Worm (Caenorhabditis elegans) whole organism, young adult: ENCODE results near the gene nsph-4.1.

ENCODE experiments used
- B0035.1 ChIP-seq: sonication (generic microtip); optimal IDR thresholded peaks from 2 replicates; lab custom pipeline; 2016; ENCODE audit warnings: missing genetic modification characterization, mild to moderate bottlenecking, missing compliant biosample characterization, missing genotype, missing genetic modification reagents
- C06A6.2 ChIP-seq: fragments of 200-800 bp; sonication (Bioruptor generic); conservative IDR thresholded peaks from 2 replicates; pipeline ENCODE4 v1.3.6; 2022; ENCODE audit warnings: missing genetic modification characterization, missing compliant biosample characterization
- F33H1.4 ChIP-seq: fragments of 200-800 bp; sonication (Bioruptor generic); IDR thresholded peaks from 2 replicates; pipeline ENCODE4 v1.3.6; 2022; ENCODE audit warnings: missing genetic modification reagents, missing genetic modification characterization, missing compliant biosample characterization
- F49E8.2 ChIP-seq: sonication (generic microtip); optimal IDR thresholded peaks from 3 replicates; lab custom pipeline; 2017; ENCODE audit warnings: missing genetic modification characterization, mild to moderate bottlenecking, missing compliant biosample characterization, antibody characterized with exemption, moderate library complexity; ENCODE audit not compliant: insufficient read depth
- F57A8.1 ChIP-seq: fragments of 200-800 bp; sonication (Bioruptor generic); optimal IDR thresholded peaks from 2 replicates; lab custom pipeline; 2018; ENCODE audit warnings: mild to moderate bottlenecking, missing genetic modification characterization, moderate library complexity, missing compliant biosample characterization
- T07F8.4 ChIP-seq: sonication (generic microtip); optimal IDR thresholded peaks from 2 replicates; lab custom pipeline; 2016; ENCODE audit warnings: mild to moderate bottlenecking, missing genetic modification characterization, moderate library complexity, missing compliant biosample characterization
- Y53F4B.3 ChIP-seq: fragments of 200-800 bp; sonication (Bioruptor generic); IDR thresholded peaks from 2 replicates; pipeline ENCODE4 v1.3.6; 2022; ENCODE audit warnings: missing genetic modification reagents, missing genetic modification characterization, missing compliant biosample characterization
- Y79H2A.3 ChIP-seq: fragments of 200-800 bp; sonication (Bioruptor generic); conservative IDR thresholded peaks from 2 replicates; pipeline ENCODE4 v1.3.6; 2022; ENCODE audit warnings: missing genetic modification reagents, missing genetic modification characterization, missing compliant biosample characterization
- ZK185.1 ChIP-seq: sonication (generic microtip); optimal IDR thresholded peaks from 2 replicates; lab custom pipeline; 2016; ENCODE audit warnings: mild to moderate bottlenecking, missing genetic modification characterization, missing compliant biosample characterization; ENCODE audit not compliant: poor library complexity, severe bottlenecking
- ama-1 ChIP-seq, 3 experiments: fragments of 150-350 bp in 1 of 3; sonication (generic microtip) in 2 of 3; optimal IDR thresholded peaks; 2 replicates each; lab custom pipeline; 2014 to 2018; ENCODE audit warnings: missing biosample characterization in 2 of 3, missing genetic modification characterization in 2 of 3, missing genetic modification reagents in 2 of 3
- athp-1 ChIP-seq: sonication (generic microtip); optimal IDR thresholded peaks from 2 replicates; lab custom pipeline; 2017; ENCODE audit warnings: mild to moderate bottlenecking, missing genetic modification characterization, missing compliant biosample characterization
- attf-6 ChIP-seq: fragments of 200-800 bp; sonication (Bioruptor generic); IDR thresholded peaks from 2 replicates; pipeline ENCODE4 v1.3.6; 2022; ENCODE audit warnings: missing genetic modification reagents, missing genetic modification characterization, missing compliant biosample characterization
- bed-2 ChIP-seq: fragments of 200-800 bp; sonication (Bioruptor generic); IDR thresholded peaks from 2 replicates; pipeline ENCODE4 v1.3.6; 2022; ENCODE audit warnings: missing genetic modification reagents, missing genetic modification characterization, missing compliant biosample characterization
- cebp-2 ChIP-seq: fragments of 200-800 bp; sonication (Bioruptor generic); IDR thresholded peaks from 2 replicates; pipeline ENCODE4 v1.3.6; 2022; ENCODE audit warnings: missing genetic modification characterization, missing compliant biosample characterization
- ceh-27 ChIP-seq: fragments of 200-800 bp; sonication (Bioruptor generic); optimal IDR thresholded peaks from 2 replicates; lab custom pipeline; 2018; ENCODE audit warnings: mild to moderate bottlenecking, missing genetic modification characterization, moderate library complexity, missing compliant biosample characterization
- ceh-40 ChIP-seq: fragments of 200-800 bp; sonication (Bioruptor generic); IDR thresholded peaks from 2 replicates; pipeline ENCODE4 v1.3.6; 2022; ENCODE audit warnings: missing genetic modification characterization, missing compliant biosample characterization
- ceh-91 ChIP-seq: fragments of 200-800 bp; sonication (Bioruptor generic); IDR thresholded peaks from 2 replicates; pipeline ENCODE4 v1.3.6; 2022; ENCODE audit warnings: missing genetic modification reagents, missing genetic modification characterization, missing compliant biosample characterization
- dox-1 ChIP-seq: fragments of 200-800 bp; sonication (Bioruptor generic); IDR thresholded peaks from 2 replicates; pipeline ENCODE4 v1.3.6; 2022; ENCODE audit warnings: missing genetic modification reagents, missing genetic modification characterization, missing compliant biosample characterization
- dpff-1 ChIP-seq: sonication (generic microtip); optimal IDR thresholded peaks from 2 replicates; lab custom pipeline; 2017; ENCODE audit warnings: mild to moderate bottlenecking, missing genetic modification characterization, missing compliant biosample characterization
- dpl-1 ChIP-seq: fragments of 150-350 bp; optimal IDR thresholded peaks from 2 replicates; lab custom pipeline; 2014; ENCODE audit warnings: missing biosample characterization, missing genetic modification reagents, missing genetic modification characterization
- efl-1 ChIP-seq: fragments of 150-350 bp; optimal IDR thresholded peaks from 2 replicates; lab custom pipeline; 2014; ENCODE audit warnings: missing biosample characterization, missing genetic modification reagents, missing genetic modification characterization
- egl-18 ChIP-seq: fragments of 200-800 bp; sonication (Bioruptor generic); IDR thresholded peaks from 2 replicates; pipeline ENCODE4 v1.3.6; 2022; ENCODE audit warnings: missing genetic modification reagents, missing genetic modification characterization, missing compliant biosample characterization
- egl-44 ChIP-seq: fragments of 200-800 bp; sonication (Bioruptor generic); IDR thresholded peaks from 2 replicates; pipeline ENCODE4 v1.3.6; 2022; ENCODE audit warnings: missing genetic modification reagents, missing genetic modification characterization, missing compliant biosample characterization
- egrh-3 ChIP-seq: fragments of 200-800 bp; sonication (Bioruptor generic); IDR thresholded peaks from 2 replicates; pipeline ENCODE4 v1.3.6; 2022; ENCODE audit warnings: missing genetic modification reagents, missing genetic modification characterization, missing compliant biosample characterization
- ekl-4 ChIP-seq: fragments of 200-800 bp; sonication (Bioruptor generic); IDR thresholded peaks from 2 replicates; pipeline ENCODE4 v1.3.6; 2022; ENCODE audit warnings: missing genetic modification reagents, missing genetic modification characterization, missing compliant biosample characterization
- hmg-1.2 ChIP-seq: fragments of 200-800 bp; sonication (Bioruptor generic); IDR thresholded peaks from 2 replicates; pipeline ENCODE4 v1.3.6; 2022; ENCODE audit warnings: missing genetic modification reagents, missing genetic modification characterization, missing compliant biosample characterization
- let-526 ChIP-seq: fragments of 200-800 bp; sonication (Bioruptor generic); IDR thresholded peaks from 2 replicates; pipeline ENCODE4 v1.3.6; 2022; ENCODE audit warnings: missing genetic modification reagents, missing genetic modification characterization, missing compliant biosample characterization
- lin-35 ChIP-seq, 3 experiments: fragments of 150-350 bp in 2 of 3; sonication (generic microtip) in 1 of 3; optimal IDR thresholded peaks; 2 replicates each; lab custom pipeline; 2014 to 2018; ENCODE audit warnings: missing biosample characterization in 3 of 3, missing genetic modification characterization in 3 of 3, missing genetic modification reagents in 3 of 3
- lin-40 ChIP-seq: sonication (generic microtip); optimal IDR thresholded peaks from 2 replicates; lab custom pipeline; 2016; ENCODE audit warnings: missing genetic modification characterization, mild to moderate bottlenecking, missing compliant biosample characterization, missing genotype, missing genetic modification reagents
- lin-54 ChIP-seq: fragments of 200-800 bp; sonication (Bioruptor generic); optimal IDR thresholded peaks from 2 replicates; lab custom pipeline; 2018; ENCODE audit warnings: mild to moderate bottlenecking, missing genetic modification characterization, missing compliant biosample characterization
- mcd-1 ChIP-seq: fragments of 200-800 bp; sonication (Bioruptor generic); IDR thresholded peaks from 2 replicates; pipeline ENCODE4 v1.3.6; 2022; ENCODE audit warnings: missing genetic modification reagents, missing genetic modification characterization, missing compliant biosample characterization
- mes-4 ChIP-seq: sonication (generic microtip); optimal IDR thresholded peaks from 2 replicates; lab custom pipeline; 2016; ENCODE audit warnings: missing genotype, missing genetic modification characterization, missing compliant biosample characterization
- nfyb-1 ChIP-seq: fragments of 200-800 bp; sonication (Bioruptor generic); IDR thresholded peaks from 2 replicates; pipeline ENCODE4 v1.3.6; 2022; ENCODE audit warnings: missing genetic modification reagents, missing genetic modification characterization, missing compliant biosample characterization
- nhr-179 ChIP-seq: sonication (generic microtip); optimal IDR thresholded peaks from 2 replicates; lab custom pipeline; 2016; ENCODE audit warnings: mild to moderate bottlenecking, missing genetic modification characterization, missing compliant biosample characterization
- pbrm-1 ChIP-seq: fragments of 200-800 bp; sonication (Bioruptor generic); IDR thresholded peaks from 2 replicates; pipeline ENCODE4 v1.3.6; 2022; ENCODE audit warnings: missing genetic modification reagents, missing genetic modification characterization, missing compliant biosample characterization
- pha-4 ChIP-seq: fragments of 150-350 bp; sonication (generic microtip); optimal IDR thresholded peaks from 2 replicates; lab custom pipeline; 2014; ENCODE audit warnings: missing biosample characterization, missing genetic modification reagents, missing genetic modification characterization
- repo-1 ChIP-seq: sonication (generic microtip); optimal IDR thresholded peaks from 2 replicates; lab custom pipeline; 2017; ENCODE audit warnings: mild to moderate bottlenecking, missing genetic modification characterization, missing compliant biosample characterization
- rpc-1 ChIP-seq, 2 experiments: fragments of 150-350 bp in 1 of 2; sonication (generic microtip) in 1 of 2; optimal IDR thresholded peaks; 2 replicates each; lab custom pipeline; 2014 to 2018; ENCODE audit warnings: missing biosample characterization in 1 of 2, missing genetic modification characterization in 1 of 2, missing genetic modification reagents in 1 of 2, missing genotype in 1 of 2
- sdz-38 ChIP-seq: sonication (generic microtip); optimal IDR thresholded peaks from 2 replicates; lab custom pipeline; 2016; ENCODE audit warnings: missing genotype, missing genetic modification characterization, missing compliant biosample characterization
- snpc-1.1 ChIP-seq: sonication (generic microtip); optimal IDR thresholded peaks from 2 replicates; lab custom pipeline; 2017; ENCODE audit warnings: missing genetic modification characterization, mild to moderate bottlenecking, missing compliant biosample characterization, antibody characterized with exemption, moderate library complexity, missing genotype, missing genetic modification reagents; ENCODE audit not compliant: insufficient read depth
- snpc-1.3 ChIP-seq: sonication (generic microtip); optimal IDR thresholded peaks from 2 replicates; lab custom pipeline; 2017; ENCODE audit warnings: missing genetic modification characterization, mild to moderate bottlenecking, missing compliant biosample characterization, antibody characterized with exemption, moderate library complexity, missing genotype, missing genetic modification reagents; ENCODE audit not compliant: insufficient read depth
- snpc-4 ChIP-seq, 5 experiments: fragments of 150-350 bp in 1 of 5; sonication (generic microtip) in 4 of 5; optimal IDR thresholded peaks; 2 replicates each; lab custom pipeline; 2014 to 2018; ENCODE audit warnings: missing genetic modification characterization in 5 of 5, missing biosample characterization in 3 of 5, antibody characterized with exemption in 2 of 5, mild to moderate bottlenecking in 2 of 5, missing compliant biosample characterization in 2 of 5, missing genotype in 2 of 5, moderate library complexity in 2 of 5, missing genetic modification reagents in 1 of 5
- sptf-2 ChIP-seq: fragments of 200-800 bp; sonication (Bioruptor generic); optimal IDR thresholded peaks from 2 replicates; lab custom pipeline; 2018; ENCODE audit warnings: mild to moderate bottlenecking, missing genetic modification characterization, missing compliant biosample characterization
- tbp1 ChIP-seq: fragments of 200-800 bp; sonication (Bioruptor generic); optimal IDR thresholded peaks from 2 replicates; lab custom pipeline; 2018; ENCODE audit warnings: mild to moderate bottlenecking, missing genetic modification characterization, missing compliant biosample characterization
- ztf-18 ChIP-seq: sonication (generic microtip); optimal IDR thresholded peaks from 2 replicates; lab custom pipeline; 2016; ENCODE audit warnings: missing genotype, mild to moderate bottlenecking, missing genetic modification characterization, missing compliant biosample characterization
- ztf-3 ChIP-seq: fragments of 200-800 bp; sonication (Bioruptor generic); optimal IDR thresholded peaks from 2 replicates; lab custom pipeline; 2018; ENCODE audit warnings: mild to moderate bottlenecking, missing genetic modification characterization, missing compliant biosample characterization
- ztf-6 ChIP-seq: fragments of 200-800 bp; sonication (Bioruptor generic); IDR thresholded peaks from 2 replicates; pipeline ENCODE4 v1.3.6; 2022; ENCODE audit warnings: missing genetic modification reagents, missing genetic modification characterization, missing compliant biosample characterization

nsph-4.1 gene

DNA sequence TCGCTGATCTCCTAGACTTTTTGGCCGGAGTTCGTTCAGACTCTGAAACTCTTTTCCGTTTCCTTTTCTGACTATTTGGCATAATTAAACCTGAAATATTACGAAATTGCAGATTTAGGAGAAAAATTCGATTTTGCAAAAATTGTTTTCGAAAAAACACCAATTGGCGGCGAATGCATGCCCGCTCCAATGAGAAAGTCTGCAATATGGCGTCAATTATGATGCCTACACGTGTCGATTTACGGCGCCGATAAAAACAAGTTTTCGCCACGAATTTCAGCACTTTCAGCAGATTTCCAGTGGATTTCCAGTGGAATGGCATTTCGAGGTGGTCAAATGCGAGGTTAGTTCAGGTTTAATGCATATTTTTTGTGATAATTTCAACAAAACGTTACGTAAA is 17.3 kb upstream of the nsph-4.1 start, which contains the start of the genes Y59E9AL.36 and nbet-1 (continued):
- TF ChIP-seq ZK185.1 (tag; lab: Kevin White, UChicago): peak; percentile 56
- TF ChIP-seq lin-40: peak; percentile 23
- TF ChIP-seq dpff-1 (tag; lab: Kevin White, UChicago): no peak
- TF ChIP-seq rpc-1 (optimal IDR thresholded peaks at IDR 0.05; lab: Kevin White, UChicago): no peak
- TF ChIP-seq rpc-1 (tag; optimal IDR thresholded peaks at IDR 0.05; lab: Kevin White, UChicago): no peak
- TF ChIP-seq F57A8.1: no peak
- peak; percentile 67 for TF ChIP-seq efl-1 (GFP tag; lab: Kevin White, UChicago)
- peak; percentile 46 for TF ChIP-seq snpc-1.1
- TF ChIP-seq ztf-6 (GFP tag; lab: Robert Waterston, UW): no peak
- TF ChIP-seq ekl-4 (GFP tag; lab: Robert Waterston, UW): peak; percentile 59
- peak; percentile 61 for TF ChIP-seq snpc-1.3 (tag; lab: Kevin White, UChicago)
- TF ChIP-seq hmg-1.2 (GFP tag; lab: Robert Waterston, UW): peak; percentile 49
- TF ChIP-seq let-526 (GFP tag; lab: Robert Waterston, UW): no peak
- no peak for TF ChIP-seq ama-1 (optimal IDR thresholded peaks at IDR 0.05; lab: Kevin White, UChicago)
- peak in 1 of 2 experiments; percentile 3 for TF ChIP-seq ama-1 (GFP tag; optimal IDR thresholded peaks at IDR 0.05; lab: Kevin White, UChicago)
- no peak for TF ChIP-seq ceh-40 (GFP tag; lab: Robert Waterston, UW)
- no peak for TF ChIP-seq mes-4 (tag; lab: Kevin White, UChicago)
- no peak for TF ChIP-seq T07F8.4
- no peak for TF ChIP-seq C06A6.2 (GFP tag; lab: Robert Waterston, UW)
- peak; percentile 86; the same call in 1 of the 2 replicates for TF ChIP-seq dox-1 (GFP tag; lab: Robert Waterston, UW)
- TF ChIP-seq snpc-4 (GFP tag; optimal IDR thresholded peaks at IDR 0.05; lab: Kevin White, UChicago): peak; percentile 75
- peak in 3 of 4 experiments; percentile 90 to 92 (median 92) for TF ChIP-seq snpc-4 (tag; optimal IDR thresholded peaks at IDR 0.05; lab: Kevin White, UChicago)
- 0 out of 2 replicates have a peak, but pooled peaks have one; percentile 35 for TF ChIP-seq attf-6 (GFP tag; lab: Robert Waterston, UW)
- TF ChIP-seq pbrm-1 (GFP tag; lab: Robert Waterston, UW): peak; percentile 52; the same call in 1 of the 2 replicates
- TF ChIP-seq lin-54 (GFP tag; lab: Kevin White, UChicago): peak; percentile 71
- no peak for TF ChIP-seq egl-44
- peak; percentile 59; the same call in 1 of the 2 replicates for TF ChIP-seq ceh-91 (GFP tag; lab: Robert Waterston, UW)
- TF ChIP-seq egrh-3: no peak
- TF ChIP-seq Y53F4B.3 (GFP tag; lab: Robert Waterston, UW): no peak
- TF ChIP-seq sptf-2 (GFP tag; lab: Kevin White, UChicago): peak; percentile 34
- no peak for TF ChIP-seq nhr-179
- no peak for TF ChIP-seq cebp-2 (GFP tag; lab: Robert Waterston, UW)
- no peak for TF ChIP-seq pha-4 (tag; lab: Kevin White, UChicago)
- TF ChIP-seq bed-2 (GFP tag; lab: Robert Waterston, UW): no peak
- peak; percentile 64 for TF ChIP-seq ztf-18
- no peak for TF ChIP-seq B0035.1 (tag; lab: Kevin White, UChicago)
- TF ChIP-seq mcd-1 (GFP tag; lab: Robert Waterston, UW): peak; percentile 94
- TF ChIP-seq nfyb-1 (GFP tag; lab: Robert Waterston, UW): no peak
- peak in 1 of 3 experiments; percentile 70 for TF ChIP-seq lin-35 (GFP tag; optimal IDR thresholded peaks at IDR 0.05; lab: Kevin White, UChicago)
- no peak for TF ChIP-seq Y79H2A.3 (GFP tag; lab: Robert Waterston, UW)
- no peak for TF ChIP-seq repo-1 (tag; lab: Kevin White, UChicago)
- no peak for TF ChIP-seq F49E8.2
- TF ChIP-seq athp-1: peak; percentile 75
- TF ChIP-seq tbp1 (GFP tag; lab: Kevin White, UChicago): peak; percentile 67
- peak; percentile 41 for TF ChIP-seq ceh-27 (GFP tag; lab: Kevin White, UChicago)
- TF ChIP-seq F33H1.4 (GFP tag; lab: Robert Waterston, UW): peak; percentile 60; the same call in 1 of the 2 replicates
- no peak for TF ChIP-seq sdz-38 (tag; lab: Kevin White, UChicago)
- TF ChIP-seq dpl-1 (GFP tag; lab: Kevin White, UChicago): peak; percentile 4
- TF ChIP-seq ztf-3 (GFP tag; lab: Kevin White, UChicago): no peak
- no peak for TF ChIP-seq egl-18 (GFP tag; lab: Robert Waterston, UW)
